Worm (Caenorhabditis elegans) whole organism, L4 larva: Measurements from ENCODE around the gene vit-6.
A peak's percentile ranks its signal among the peaks of the same experiment; 100 is the strongest.

ENCODE experiments used
- F26F4.8 ChIP-seq: fragments of 200-800 bp; sonication (Bioruptor generic); conservative IDR thresholded peaks from 2 replicates; pipeline ENCODE4 v1.3.6; 2022; ENCODE audit warnings: missing genetic modification characterization, missing compliant biosample characterization
- F44E2.7 ChIP-seq: fragments of 200-800 bp; sonication (Bioruptor generic); IDR thresholded peaks from 2 replicates; pipeline ENCODE4 v2.1.2; 2022; ENCODE audit warnings: missing genetic modification characterization, missing compliant biosample characterization
- F49E8.2 ChIP-seq: sonication (generic microtip); optimal IDR thresholded peaks from 2 replicates; lab custom pipeline; 2016; ENCODE audit warnings: missing compliant biosample characterization, mild to moderate bottlenecking, missing genetic modification characterization, borderline replicate concordance
- R02D3.7 ChIP-seq: fragments of 150-350 bp; sonication (generic microtip); optimal IDR thresholded peaks from 3 replicates; lab custom pipeline; 2014; ENCODE audit warnings: missing biosample characterization, missing genetic modification characterization
- T26A8.4 ChIP-seq: fragments of 200-800 bp; sonication (Bioruptor generic); IDR thresholded peaks from 2 replicates; pipeline ENCODE4 v1.3.6; 2022; ENCODE audit warnings: missing genetic modification characterization, missing compliant biosample characterization
- Y5F2A.4 ChIP-seq: fragments of 200-800 bp; sonication (Bioruptor generic); optimal IDR thresholded peaks from 2 replicates; lab custom pipeline; 2018; ENCODE audit warnings: mild to moderate bottlenecking, missing genetic modification characterization, missing compliant biosample characterization
- Y75B8A.6 ChIP-seq: fragments of 200-800 bp; sonication (Bioruptor generic); IDR thresholded peaks from 2 replicates; pipeline ENCODE4 v1.3.6; 2022; ENCODE audit warnings: missing genetic modification reagents, missing genetic modification characterization, missing compliant biosample characterization
- ZK337.2 ChIP-seq: fragments of 200-800 bp; sonication (Bioruptor generic); IDR thresholded peaks from 2 replicates; pipeline ENCODE4 v1.3.6; 2022; ENCODE audit warnings: missing genetic modification reagents, missing genetic modification characterization, missing compliant biosample characterization
- arid-1 ChIP-seq: fragments of 200-800 bp; sonication (Bioruptor generic); conservative IDR thresholded peaks from 2 replicates; pipeline ENCODE4 v1.3.6; 2022; ENCODE audit warnings: missing genetic modification reagents, missing genetic modification characterization, missing compliant biosample characterization
- ceh-32 ChIP-seq: sonication (generic microtip); optimal IDR thresholded peaks from 2 replicates; lab custom pipeline; 2016; ENCODE audit warnings: mild to moderate bottlenecking, missing genetic modification characterization, missing compliant biosample characterization; ENCODE audit not compliant: poor library complexity
- ceh-44 ChIP-seq: fragments of 200-800 bp; sonication (Bioruptor generic); IDR thresholded peaks from 2 replicates; pipeline ENCODE4 v1.3.6; 2022; ENCODE audit warnings: missing genetic modification reagents, missing genetic modification characterization, missing compliant biosample characterization
- ces-1 ChIP-seq: fragments of 150-350 bp; sonication (generic microtip); optimal IDR thresholded peaks from 4 replicates; lab custom pipeline; 2014; ENCODE audit warnings: missing biosample characterization, missing genetic modification reagents, missing genetic modification characterization
- daf-12 ChIP-seq: fragments of 150-350 bp; optimal IDR thresholded peaks from 2 replicates; lab custom pipeline; 2014; ENCODE audit warnings: missing biosample characterization, missing genetic modification reagents, missing genetic modification characterization
- daf-19 ChIP-seq: fragments of 200-800 bp; sonication (Bioruptor generic); conservative IDR thresholded peaks from 2 replicates; pipeline ENCODE4 v1.3.6; 2022; ENCODE audit warnings: missing genetic modification characterization, missing compliant biosample characterization
- dmd-9 ChIP-seq: fragments of 200-800 bp; sonication (Bioruptor generic); IDR thresholded peaks from 2 replicates; pipeline ENCODE4 v1.3.6; 2022; ENCODE audit warnings: missing genetic modification reagents, missing genetic modification characterization, missing compliant biosample characterization
- duxl-1 ChIP-seq: sonication (generic microtip); optimal IDR thresholded peaks from 2 replicates; lab custom pipeline; 2016; ENCODE audit warnings: mild to moderate bottlenecking, missing genetic modification characterization, moderate library complexity, missing compliant biosample characterization; ENCODE audit not compliant: poor library complexity
- dve-1 ChIP-seq: sonication (generic microtip); optimal IDR thresholded peaks from 2 replicates; lab custom pipeline; 2017; ENCODE audit warnings: antibody characterized with exemption, mild to moderate bottlenecking, missing genetic modification characterization, missing compliant biosample characterization; ENCODE audit not compliant: insufficient read depth
- egl-27 ChIP-seq: sonication (generic microtip); optimal IDR thresholded peaks from 3 replicates; lab custom pipeline; 2017; ENCODE audit warnings: missing biosample characterization, missing genetic modification reagents, missing genetic modification characterization
- egl-43 ChIP-seq: fragments of 200-800 bp; sonication (Bioruptor generic); IDR thresholded peaks from 2 replicates; pipeline ENCODE4 v1.3.6; 2022; ENCODE audit warnings: missing genetic modification reagents, missing genetic modification characterization, missing compliant biosample characterization
- hif-1 ChIP-seq, 2 experiments: sonication (generic microtip); optimal IDR thresholded peaks; 2 replicates each; lab custom pipeline; 2016 to 2017; ENCODE audit warnings: missing compliant biosample characterization in 2 of 2, missing genetic modification characterization in 2 of 2, missing genetic modification reagents in 2 of 2, missing genotype in 2 of 2, mild to moderate bottlenecking in 1 of 2
- jun-1 ChIP-seq: fragments of 150-350 bp; optimal IDR thresholded peaks from 2 replicates; lab custom pipeline; 2014; ENCODE audit warnings: missing biosample characterization, missing genetic modification reagents, missing genetic modification characterization
- lin-1 ChIP-seq: fragments of 200-800 bp; sonication (Bioruptor generic); IDR thresholded peaks from 2 replicates; pipeline ENCODE4 v1.3.6; 2022; ENCODE audit warnings: missing genetic modification reagents, missing genetic modification characterization, missing compliant biosample characterization
- lin-29 ChIP-seq: fragments of 200-800 bp; sonication (Bioruptor generic); IDR thresholded peaks from 2 replicates; pipeline ENCODE4 v1.3.6; 2022; ENCODE audit warnings: missing genetic modification reagents, missing genetic modification characterization, missing compliant biosample characterization
- lin-38 ChIP-seq: fragments of 200-800 bp; sonication (Bioruptor generic); IDR thresholded peaks from 2 replicates; pipeline ENCODE4 v1.3.6; 2022; ENCODE audit warnings: missing genetic modification reagents, missing genetic modification characterization, missing compliant biosample characterization
- lsy-2 ChIP-seq, 2 experiments: fragments of 150-350 bp in 1 of 2; sonication (generic microtip) in 1 of 2; optimal IDR thresholded peaks; 2 replicates each; lab custom pipeline; 2014 to 2017; ENCODE audit warnings: missing biosample characterization in 2 of 2, missing genetic modification characterization in 2 of 2
- madf-5 ChIP-seq, 2 experiments: fragments of 200-800 bp; sonication (Bioruptor generic); IDR thresholded peaks; 2 replicates each; pipeline ENCODE4 v1.3.6; 2022; ENCODE audit warnings: missing compliant biosample characterization in 2 of 2, missing genetic modification characterization in 2 of 2
- mep-1 ChIP-seq: fragments of 150-350 bp; sonication (generic microtip); optimal IDR thresholded peaks from 3 replicates; lab custom pipeline; 2014; ENCODE audit warnings: missing biosample characterization, missing genetic modification characterization
- mes-2 ChIP-seq: sonication (generic microtip); optimal IDR thresholded peaks from 2 replicates; lab custom pipeline; 2016; ENCODE audit warnings: missing genotype, mild to moderate bottlenecking, missing genetic modification characterization, missing compliant biosample characterization; ENCODE audit not compliant: poor library complexity, severe bottlenecking
- mxl-2 ChIP-seq: fragments of 200-800 bp; sonication (Bioruptor generic); conservative IDR thresholded peaks from 2 replicates; pipeline ENCODE4 v1.3.6; 2022; ENCODE audit warnings: missing genetic modification reagents, missing genetic modification characterization, missing compliant biosample characterization
- mxl-3 ChIP-seq: fragments of 200-800 bp; sonication (Bioruptor generic); optimal IDR thresholded peaks from 2 replicates; lab custom pipeline; 2018; ENCODE audit warnings: mild to moderate bottlenecking, missing genetic modification characterization, missing compliant biosample characterization
- nhr-11 ChIP-seq: fragments of 150-350 bp; optimal IDR thresholded peaks from 2 replicates; lab custom pipeline; 2014; ENCODE audit warnings: missing biosample characterization, missing genetic modification characterization
- nhr-41 ChIP-seq: fragments of 200-800 bp; sonication (Bioruptor generic); IDR thresholded peaks from 2 replicates; pipeline ENCODE4 v1.3.6; 2022; ENCODE audit warnings: missing genetic modification reagents, missing genetic modification characterization, missing compliant biosample characterization
- nhr-42 ChIP-seq: fragments of 200-800 bp; sonication (Bioruptor generic); IDR thresholded peaks from 2 replicates; pipeline ENCODE4 v1.3.6; 2022; ENCODE audit warnings: missing genetic modification characterization, missing compliant biosample characterization
- nhr-77 ChIP-seq: fragments of 150-350 bp; optimal IDR thresholded peaks from 2 replicates; lab custom pipeline; 2014; ENCODE audit warnings: missing biosample characterization, missing genetic modification characterization
- pha-4 ChIP-seq, 2 experiments: fragments of 150-350 bp in 1 of 2; fragments of 200-800 bp in 1 of 2; sonication (Bioruptor generic) in 1 of 2; IDR thresholded peaks in 1 of 2; optimal IDR thresholded peaks in 1 of 2; 2 replicates each; pipeline versions ENCODE4 v1.3.6 to Lab custom; 2014 to 2022; ENCODE audit warnings: missing genetic modification characterization in 2 of 2, missing genetic modification reagents in 2 of 2, missing biosample characterization in 1 of 2, missing compliant biosample characterization in 1 of 2
- pqm-1 ChIP-seq: sonication (generic microtip); optimal IDR thresholded peaks from 2 replicates; lab custom pipeline; 2017; ENCODE audit warnings: missing biosample characterization, missing genetic modification characterization
- rbr-2 ChIP-seq: sonication (generic microtip); optimal IDR thresholded peaks from 2 replicates; lab custom pipeline; 2016; ENCODE audit warnings: missing genotype, missing genetic modification characterization, missing compliant biosample characterization
- saeg-2 ChIP-seq: fragments of 200-800 bp; sonication (Bioruptor generic); IDR thresholded peaks from 2 replicates; pipeline ENCODE4 v1.3.6; 2022; ENCODE audit warnings: missing genetic modification reagents, missing genetic modification characterization, missing compliant biosample characterization
- sdz-12 ChIP-seq: fragments of 200-800 bp; sonication (Bioruptor generic); optimal IDR thresholded peaks from 2 replicates; lab custom pipeline; 2018; ENCODE audit warnings: mild to moderate bottlenecking, missing genetic modification characterization, missing compliant biosample characterization
- set-16 ChIP-seq: fragments of 200-800 bp; sonication (Bioruptor generic); IDR thresholded peaks from 2 replicates; pipeline ENCODE4 v1.3.6; 2022; ENCODE audit warnings: missing genetic modification reagents, missing genetic modification characterization, missing compliant biosample characterization
- skn-1 ChIP-seq: fragments of 150-350 bp; optimal IDR thresholded peaks from 2 replicates; lab custom pipeline; 2014; ENCODE audit warnings: missing biosample characterization, missing genetic modification characterization
- snpc-1.2 ChIP-seq: fragments of 200-800 bp; sonication (Bioruptor generic); IDR thresholded peaks from 2 replicates; pipeline ENCODE4 v1.3.6; 2022; ENCODE audit warnings: missing genetic modification reagents, missing genetic modification characterization, missing compliant biosample characterization
- snpc-4 ChIP-seq: fragments of 150-350 bp; optimal IDR thresholded peaks from 2 replicates; lab custom pipeline; 2014; ENCODE audit warnings: missing biosample characterization, missing genetic modification characterization
- spr-1 ChIP-seq: sonication (generic microtip); optimal IDR thresholded peaks from 2 replicates; lab custom pipeline; 2016; ENCODE audit warnings: mild to moderate bottlenecking, missing genetic modification characterization, missing compliant biosample characterization
- spr-3 ChIP-seq: fragments of 200-800 bp; sonication (Bioruptor generic); optimal IDR thresholded peaks from 2 replicates; lab custom pipeline; 2018; ENCODE audit warnings: mild to moderate bottlenecking, missing genetic modification characterization, missing compliant biosample characterization
- unc-130 ChIP-seq: sonication (generic microtip); optimal IDR thresholded peaks from 2 replicates; lab custom pipeline; 2016; ENCODE audit warnings: missing genetic modification reagents, missing genetic modification characterization, missing compliant biosample characterization
- vab-7 ChIP-seq: fragments of 200-800 bp; sonication (Bioruptor generic); IDR thresholded peaks from 2 replicates; pipeline ENCODE4 v1.3.6; 2022; ENCODE audit warnings: missing genetic modification reagents, missing genetic modification characterization, missing compliant biosample characterization
- zfp-2 ChIP-seq: sonication (generic microtip); optimal IDR thresholded peaks from 2 replicates; lab custom pipeline; 2016; ENCODE audit warnings: mild to moderate bottlenecking, missing genetic modification characterization, missing compliant biosample characterization

vit-6 gene

DNA sequence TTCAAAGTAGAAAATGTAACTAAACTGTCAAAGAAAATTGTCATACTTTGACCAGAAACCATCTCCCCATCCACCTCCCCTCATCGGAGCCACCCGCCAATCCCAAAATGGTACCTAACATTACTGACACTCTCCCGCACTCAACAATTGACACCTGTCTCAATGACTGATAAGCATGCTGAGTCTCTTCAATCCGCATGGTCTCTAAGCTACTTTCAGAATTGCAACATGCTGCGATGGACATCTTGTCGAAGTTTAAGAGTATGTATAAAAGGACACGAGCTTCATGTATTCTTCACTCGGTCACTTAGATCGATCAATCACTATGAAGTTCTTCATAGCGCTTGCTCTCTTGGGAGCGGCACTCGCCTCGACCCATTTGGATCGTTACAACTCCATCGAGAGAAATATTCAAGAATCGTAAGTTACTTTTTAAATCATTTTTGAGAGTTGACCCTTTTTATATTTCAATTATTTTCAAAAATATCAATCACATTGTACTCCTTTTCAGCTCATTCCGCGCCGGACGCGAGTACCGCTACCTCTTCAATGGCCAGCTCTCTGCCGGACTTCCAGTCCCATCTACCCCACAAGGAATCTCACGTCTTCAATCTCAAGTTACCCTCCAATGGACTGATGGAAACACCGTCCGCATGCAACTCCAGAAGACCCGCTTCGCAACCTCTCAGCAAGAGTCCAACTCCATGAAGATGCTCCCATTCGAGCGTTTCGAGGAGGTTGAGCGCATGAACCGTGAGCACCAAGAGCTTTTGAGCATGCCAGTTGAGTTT is at the start of gene vit-6:
TSS of gene vit-6 (plus strand) at position 310 of the 791 bp plus-strand sequence.
- TF ChIP-seq mes-2 (tag; lab: Kevin White, UChicago): no peak
- no peak for TF ChIP-seq skn-1 (tag; lab: Kevin White, UChicago)
- no peak for TF ChIP-seq spr-3
- TF ChIP-seq dve-1: peak; percentile 15
- no peak for TF ChIP-seq snpc-1.2 (GFP tag; lab: Robert Waterston, UW)
- no peak for TF ChIP-seq egl-27 (tag; lab: Kevin White, UChicago)
- TF ChIP-seq rbr-2 (tag; lab: Kevin White, UChicago): no peak
- TF ChIP-seq Y5F2A.4 (GFP tag; lab: Kevin White, UChicago): no peak
- 0 out of 2 replicates have a peak, but pooled peaks have one; percentile 66 for TF ChIP-seq Y75B8A.6 (GFP tag; lab: Robert Waterston, UW)
- TF ChIP-seq mxl-3 (GFP tag; lab: Kevin White, UChicago): no peak
- no peak for TF ChIP-seq saeg-2 (GFP tag; lab: Robert Waterston, UW)
- no peak for TF ChIP-seq ceh-44
- TF ChIP-seq nhr-41 (GFP tag; lab: Robert Waterston, UW): no peak
- TF ChIP-seq spr-1 (tag; lab: Kevin White, UChicago): no peak
- TF ChIP-seq F26F4.8 (GFP tag; lab: Robert Waterston, UW): no peak
- 0 out of 2 replicates have a peak, but pooled peaks have one; percentile 41 for TF ChIP-seq pha-4 (GFP tag; IDR thresholded peaks at IDR 0.05; lab: Robert Waterston, UW)
- TF ChIP-seq pha-4 (tag; optimal IDR thresholded peaks at IDR 0.05; lab: Kevin White, UChicago): no peak
- TF ChIP-seq nhr-77: no peak
- TF ChIP-seq R02D3.7 (tag; lab: Kevin White, UChicago): no peak
- 0 out of 2 replicates have a peak, but pooled peaks have one; percentile 17 for TF ChIP-seq mxl-2 (GFP tag; lab: Robert Waterston, UW)
- TF ChIP-seq lin-1: no peak
- TF ChIP-seq daf-19 (GFP tag; lab: Robert Waterston, UW): no peak
- no peak for TF ChIP-seq sdz-12 (GFP tag; lab: Kevin White, UChicago)
- TF ChIP-seq lsy-2 (tag; optimal IDR thresholded peaks at IDR 0.05; lab: Kevin White, UChicago): no peak
- TF ChIP-seq egl-43: peak; percentile 59; the same call in 1 of the 2 replicates
- no peak for TF ChIP-seq ces-1 (GFP tag; lab: Kevin White, UChicago)
- no peak for TF ChIP-seq ZK337.2 (GFP tag; lab: Robert Waterston, UW)
- no peak for TF ChIP-seq F44E2.7 (GFP tag; lab: Robert Waterston, UW)
- TF ChIP-seq zfp-2 (tag; lab: Kevin White, UChicago): no peak
- TF ChIP-seq mep-1 (tag; lab: Kevin White, UChicago): no peak
- no peak for TF ChIP-seq madf-5 (GFP tag; IDR thresholded peaks at IDR 0.05; lab: Robert Waterston, UW)
- TF ChIP-seq jun-1 (tag; lab: Kevin White, UChicago): no peak
- no peak for TF ChIP-seq T26A8.4 (GFP tag; lab: Robert Waterston, UW)
- no peak for TF ChIP-seq F49E8.2 (tag; lab: Kevin White, UChicago)
- peak; percentile 69 for TF ChIP-seq set-16 (GFP tag; lab: Robert Waterston, UW)
- no peak for TF ChIP-seq daf-12 (tag; lab: Kevin White, UChicago)
- TF ChIP-seq hif-1 (tag; optimal IDR thresholded peaks at IDR 0.05; lab: Kevin White, UChicago): no peak
- TF ChIP-seq duxl-1 (tag; lab: Kevin White, UChicago): no peak
- no peak for TF ChIP-seq vab-7
- TF ChIP-seq ceh-32: no peak
- TF ChIP-seq dmd-9 (GFP tag; lab: Robert Waterston, UW): no peak
- TF ChIP-seq snpc-4 (tag; lab: Kevin White, UChicago): no peak
- TF ChIP-seq pqm-1: no peak
- TF ChIP-seq lin-38 (GFP tag; lab: Robert Waterston, UW): peak; percentile 47
- no peak for TF ChIP-seq unc-130 (GFP tag; lab: Kevin White, UChicago)
- no peak for TF ChIP-seq nhr-42
- no peak for TF ChIP-seq lin-29 (GFP tag; lab: Robert Waterston, UW)
- TF ChIP-seq nhr-11 (tag; lab: Kevin White, UChicago): no peak
- no peak for TF ChIP-seq arid-1 (GFP tag; lab: Robert Waterston, UW)
